Worm (Caenorhabditis elegans): ENCODE measurements around the gene unc-85.

ce11 chrII:4684852-4685251 is 17.0 kb upstream of the unc-85 start:
- TF ChIP-seq ceh-27 (GFP tag; optimal IDR thresholded peaks at IDR 0.05) (no peak), repo-1 (tag; optimal IDR thresholded peaks at IDR 0.05) (no peak), zfh-2 (GFP tag; conservative IDR thresholded peaks at IDR 0.05) (no peak), sptf-2 (GFP tag; optimal IDR thresholded peaks at IDR 0.05) (no peak), unc-62 (GFP tag; optimal IDR thresholded peaks at IDR 0.05) (no peak), nhr-90 (tag; optimal IDR thresholded peaks at IDR 0.05) (no peak), madf-6 (GFP tag; IDR thresholded peaks at IDR 0.05) (no peak), pbrm-1 (GFP tag; IDR thresholded peaks at IDR 0.05) (no peak)
